Worm (Caenorhabditis elegans) whole organism, L2 larva: ENCODE results near the gene K01H12.4.

ENCODE experiments used
- C34F6.9 ChIP-seq: fragments of 150-350 bp; optimal IDR thresholded peaks from 2 replicates; lab custom pipeline; 2014; ENCODE audit warnings: missing biosample characterization, missing genetic modification characterization
- F13H6.1 ChIP-seq: sonication (generic microtip); optimal IDR thresholded peaks from 2 replicates; lab custom pipeline; 2016; ENCODE audit warnings: missing genetic modification characterization, missing compliant biosample characterization
- R02D3.7 ChIP-seq: fragments of 150-350 bp; optimal IDR thresholded peaks from 2 replicates; lab custom pipeline; 2014; ENCODE audit warnings: missing biosample characterization, missing genetic modification characterization
- Y55F3AM.14 ChIP-seq: fragments of 200-800 bp; sonication (Bioruptor generic); optimal IDR thresholded peaks from 2 replicates; lab custom pipeline; 2018; ENCODE audit warnings: mild to moderate bottlenecking, missing genetic modification characterization, missing compliant biosample characterization
- ZK546.5 ChIP-seq: sonication (generic microtip); optimal IDR thresholded peaks from 2 replicates; lab custom pipeline; 2017; ENCODE audit warnings: missing biosample characterization, missing genetic modification characterization
- alr-1 ChIP-seq: fragments of 150-350 bp; optimal IDR thresholded peaks from 2 replicates; lab custom pipeline; 2014; ENCODE audit warnings: missing biosample characterization, missing genetic modification characterization
- blmp-1 ChIP-seq: sonication (generic microtip); optimal IDR thresholded peaks from 2 replicates; lab custom pipeline; 2017; ENCODE audit warnings: missing genetic modification characterization, mild to moderate bottlenecking, missing compliant biosample characterization, antibody characterized with exemption, moderate library complexity; ENCODE audit not compliant: insufficient read depth
- ceh-16 ChIP-seq: fragments of 150-350 bp; optimal IDR thresholded peaks from 2 replicates; lab custom pipeline; 2014; ENCODE audit warnings: missing biosample characterization, missing genetic modification characterization
- crh-2 ChIP-seq: sonication (generic microtip); optimal IDR thresholded peaks from 2 replicates; lab custom pipeline; 2017; ENCODE audit warnings: missing biosample characterization, missing genetic modification characterization
- dmd-4 ChIP-seq: sonication (generic microtip); optimal IDR thresholded peaks from 2 replicates; lab custom pipeline; 2017; ENCODE audit warnings: missing biosample characterization, missing genetic modification characterization
- egl-27 ChIP-seq: sonication (generic microtip); optimal IDR thresholded peaks from 3 replicates; lab custom pipeline; 2017; ENCODE audit warnings: missing biosample characterization, missing genetic modification reagents, missing genetic modification characterization
- elt-1 ChIP-seq: fragments of 150-350 bp; optimal IDR thresholded peaks from 2 replicates; lab custom pipeline; 2014; ENCODE audit warnings: missing biosample characterization, missing genetic modification characterization
- elt-3 ChIP-seq: sonication (generic microtip); optimal IDR thresholded peaks from 2 replicates; lab custom pipeline; 2017; ENCODE audit warnings: missing biosample characterization, missing genetic modification characterization
- fos-1 ChIP-seq: fragments of 150-350 bp; optimal IDR thresholded peaks from 2 replicates; lab custom pipeline; 2014; ENCODE audit warnings: missing biosample characterization, missing genetic modification characterization
- gmeb-1 ChIP-seq: fragments of 150-350 bp; optimal IDR thresholded peaks from 2 replicates; lab custom pipeline; 2014; ENCODE audit warnings: missing biosample characterization, missing genetic modification characterization
- lin-11 ChIP-seq: fragments of 150-350 bp; sonication (generic microtip); optimal IDR thresholded peaks from 2 replicates; lab custom pipeline; 2014; ENCODE audit warnings: missing biosample characterization, missing genetic modification characterization, inconsistent platforms, mixed read lengths
- lsy-2 ChIP-seq, 2 experiments: fragments of 150-350 bp in 1 of 2; sonication (generic microtip) in 1 of 2; optimal IDR thresholded peaks; 2 replicates each; lab custom pipeline; 2014 to 2017; ENCODE audit warnings: missing biosample characterization in 2 of 2, missing genetic modification characterization in 2 of 2
- mab-5 ChIP-seq: fragments of 150-350 bp; optimal IDR thresholded peaks from 2 replicates; lab custom pipeline; 2014; ENCODE audit warnings: missing biosample characterization, missing genetic modification characterization
- mbf-1 ChIP-seq: sonication (generic microtip); optimal IDR thresholded peaks from 2 replicates; lab custom pipeline; 2017; ENCODE audit warnings: missing biosample characterization, missing genetic modification characterization
- mdl-1 ChIP-seq, 2 experiments: fragments of 150-350 bp in 1 of 2; sonication (generic microtip) in 1 of 2; optimal IDR thresholded peaks; 2 replicates each; lab custom pipeline; 2017; ENCODE audit warnings: missing biosample characterization in 2 of 2, missing genetic modification characterization in 2 of 2
- nhr-10 ChIP-seq: sonication (generic microtip); optimal IDR thresholded peaks from 2 replicates; lab custom pipeline; 2017; ENCODE audit warnings: missing biosample characterization, missing genetic modification characterization
- nhr-11 ChIP-seq: fragments of 150-350 bp; optimal IDR thresholded peaks from 2 replicates; lab custom pipeline; 2014; ENCODE audit warnings: missing biosample characterization, missing genetic modification characterization
- nhr-129 ChIP-seq: fragments of 150-350 bp; optimal IDR thresholded peaks from 2 replicates; lab custom pipeline; 2014; ENCODE audit warnings: missing biosample characterization, missing genetic modification characterization
- nhr-21 ChIP-seq: fragments of 150-350 bp; optimal IDR thresholded peaks from 2 replicates; lab custom pipeline; 2014; ENCODE audit warnings: missing biosample characterization, missing genetic modification characterization
- nhr-23 ChIP-seq: fragments of 150-350 bp; optimal IDR thresholded peaks from 2 replicates; lab custom pipeline; 2014; ENCODE audit warnings: missing biosample characterization, missing genetic modification reagents, missing genetic modification characterization
- nhr-237 ChIP-seq: fragments of 150-350 bp; optimal IDR thresholded peaks from 2 replicates; lab custom pipeline; 2014; ENCODE audit warnings: missing biosample characterization, missing genetic modification characterization
- nhr-25 ChIP-seq: fragments of 150-350 bp; sonication (generic microtip); optimal IDR thresholded peaks from 3 replicates; lab custom pipeline; 2014; ENCODE audit warnings: missing biosample characterization, missing genetic modification characterization
- nhr-6 ChIP-seq: fragments of 150-350 bp; optimal IDR thresholded peaks from 2 replicates; lab custom pipeline; 2014; ENCODE audit warnings: missing biosample characterization, missing genetic modification characterization
- peb-1 ChIP-seq: fragments of 150-350 bp; optimal IDR thresholded peaks from 2 replicates; lab custom pipeline; 2014; ENCODE audit warnings: missing biosample characterization, missing genetic modification characterization
- sem-4 ChIP-seq: fragments of 150-350 bp; optimal IDR thresholded peaks from 2 replicates; lab custom pipeline; 2014; ENCODE audit warnings: missing biosample characterization, missing genetic modification reagents, missing genetic modification characterization
- skn-1 ChIP-seq: sonication (generic microtip); optimal IDR thresholded peaks from 2 replicates; lab custom pipeline; 2017; ENCODE audit warnings: missing biosample characterization, missing genetic modification characterization
- sma-3 ChIP-seq: sonication (generic microtip); optimal IDR thresholded peaks from 2 replicates; lab custom pipeline; 2016; ENCODE audit warnings: missing genetic modification reagents, missing genetic modification characterization, missing compliant biosample characterization
- sma-9 ChIP-seq, 2 experiments: fragments of 150-350 bp in 1 of 2; sonication (generic microtip) in 1 of 2; optimal IDR thresholded peaks; 2 replicates each; lab custom pipeline; 2014 to 2016; ENCODE audit warnings: missing genetic modification characterization in 2 of 2, mild to moderate bottlenecking in 1 of 2, missing biosample characterization in 1 of 2, missing compliant biosample characterization in 1 of 2, missing genetic modification reagents in 1 of 2, moderate library complexity in 1 of 2
- snpc-4 ChIP-seq: fragments of 150-350 bp; optimal IDR thresholded peaks from 2 replicates; lab custom pipeline; 2014; ENCODE audit warnings: missing biosample characterization, missing genetic modification characterization
- unc-39 ChIP-seq: fragments of 150-350 bp; optimal IDR thresholded peaks from 2 replicates; lab custom pipeline; 2014; ENCODE audit warnings: missing biosample characterization, missing genetic modification characterization
- unc-55 ChIP-seq: fragments of 150-350 bp; sonication (generic microtip); optimal IDR thresholded peaks from 3 replicates; lab custom pipeline; 2014; ENCODE audit warnings: missing biosample characterization, missing genetic modification reagents, missing genetic modification characterization
- unc-62 ChIP-seq: fragments of 150-350 bp; optimal IDR thresholded peaks from 2 replicates; lab custom pipeline; 2014; ENCODE audit warnings: missing biosample characterization, missing genetic modification reagents, missing genetic modification characterization
- zag-1 ChIP-seq: fragments of 150-350 bp; optimal IDR thresholded peaks from 2 replicates; lab custom pipeline; 2014; ENCODE audit warnings: missing biosample characterization, missing genetic modification characterization
- ztf-1 ChIP-seq: fragments of 200-800 bp; sonication (Bioruptor generic); conservative IDR thresholded peaks from 2 replicates; pipeline ENCODE4 v1.3.6; 2022; ENCODE audit warnings: missing genetic modification characterization, missing compliant biosample characterization
- ztf-11 ChIP-seq: sonication (generic microtip); optimal IDR thresholded peaks from 2 replicates; lab custom pipeline; 2017; ENCODE audit warnings: missing biosample characterization, missing genetic modification characterization
- ztf-4 ChIP-seq: fragments of 150-350 bp; optimal IDR thresholded peaks from 2 replicates; lab custom pipeline; 2014; ENCODE audit warnings: missing biosample characterization, missing genetic modification characterization

The K01H12.4 gene

ce11 chrIV:9673683-9674336, 39.1 kb upstream of the K01H12.4 start:
- TF ChIP-seq ztf-11 (tag; lab: Kevin White, UChicago) (no peak), mdl-1 (tag; optimal IDR thresholded peaks at IDR 0.05; lab: Kevin White, UChicago) (peak in 1 of 2 experiments; percentile 30), elt-1 (tag; lab: Kevin White, UChicago) (peak; percentile 48), fos-1 (tag; lab: Kevin White, UChicago) (peak; percentile 25), crh-2 (tag; lab: Kevin White, UChicago) (peak; percentile 71), sma-9 (GFP tag; optimal IDR thresholded peaks at IDR 0.05; lab: Kevin White, UChicago) (peak; percentile 60), sma-9 (tag; optimal IDR thresholded peaks at IDR 0.05; lab: Kevin White, UChicago) (no peak), snpc-4 (tag; lab: Kevin White, UChicago) (no peak)

ce11 chrIV:9675572-9675971, 37.3 kb upstream of the K01H12.4 start, which contains the start of gene nhr-34:
Gene nhr-34 (minus strand): TSS chrIV:9675672.
- no peak for TF ChIP-seq elt-3 (tag; lab: Kevin White, UChicago)
- TF ChIP-seq unc-55 (GFP tag; lab: Kevin White, UChicago) = no peak
- TF ChIP-seq ZK546.5 (tag; lab: Kevin White, UChicago) = no peak
- TF ChIP-seq nhr-129 (tag; lab: Kevin White, UChicago) = no peak
- TF ChIP-seq ztf-11 (tag; lab: Kevin White, UChicago) = no peak

- no peak for TF ChIP-seq R02D3.7 (tag; lab: Kevin White, UChicago)
- TF ChIP-seq dmd-4 (tag; lab: Kevin White, UChicago) = no peak
- TF ChIP-seq sem-4 = no peak
- TF ChIP-seq nhr-6 (tag; lab: Kevin White, UChicago) = no peak
- TF ChIP-seq ztf-1 = no peak
- peak in 1 of 2 experiments; percentile 30 for TF ChIP-seq mdl-1 (tag; optimal IDR thresholded peaks at IDR 0.05; lab: Kevin White, UChicago)
- no peak for TF ChIP-seq nhr-237 (tag; lab: Kevin White, UChicago)
- TF ChIP-seq fos-1 (tag; lab: Kevin White, UChicago) = peak; percentile 73
- TF ChIP-seq sma-9 (GFP tag; optimal IDR thresholded peaks at IDR 0.05; lab: Kevin White, UChicago) = peak; percentile 75
- no peak for TF ChIP-seq sma-9 (tag; optimal IDR thresholded peaks at IDR 0.05; lab: Kevin White, UChicago)
- no peak for TF ChIP-seq unc-55 (GFP tag; lab: Kevin White, UChicago)
- TF ChIP-seq sma-3 = no peak
- peak; percentile 32 for TF ChIP-seq F13H6.1 (tag; lab: Kevin White, UChicago)
- TF ChIP-seq gmeb-1 (tag; lab: Kevin White, UChicago) = peak; percentile 13
- TF ChIP-seq nhr-25 (tag; lab: Kevin White, UChicago) = no peak
- no peak for TF ChIP-seq unc-62 (GFP tag; lab: Kevin White, UChicago)
- TF ChIP-seq lin-11 (tag; lab: Kevin White, UChicago) = no peak
- no peak for TF ChIP-seq nhr-10 (tag; lab: Kevin White, UChicago)
- peak; percentile 71 for TF ChIP-seq crh-2 (tag; lab: Kevin White, UChicago)
- TF ChIP-seq zag-1 (tag; lab: Kevin White, UChicago) = no peak
- peak; percentile 32 for TF ChIP-seq nhr-129 (tag; lab: Kevin White, UChicago)
- no peak for TF ChIP-seq alr-1 (tag; lab: Kevin White, UChicago)
- TF ChIP-seq ztf-4 (tag; lab: Kevin White, UChicago) = no peak
- TF ChIP-seq elt-3 (tag; lab: Kevin White, UChicago) = no peak
- TF ChIP-seq mab-5 (tag; lab: Kevin White, UChicago) = no peak
- TF ChIP-seq C34F6.9 (tag; lab: Kevin White, UChicago) = no peak
Measured at ce11 chrIV:9676535-9676934, 36.3 kb upstream of the K01H12.4 start.

ce11 chrIV:9677226-9677992, 35.5 kb upstream of the K01H12.4 start:
- TF ChIP-seq unc-39 (tag; lab: Kevin White, UChicago) (no peak), skn-1 (no peak), dmd-4 (tag; lab: Kevin White, UChicago) (no peak), egl-27 (tag; lab: Kevin White, UChicago) (peak; percentile 69), ceh-16 (tag; lab: Kevin White, UChicago) (no peak), mbf-1 (tag; lab: Kevin White, UChicago) (no peak), ztf-11 (tag; lab: Kevin White, UChicago) (no peak), C34F6.9 (tag; lab: Kevin White, UChicago) (peak; percentile 89), unc-55 (GFP tag; lab: Kevin White, UChicago) (peak; percentile 73), fos-1 (tag; lab: Kevin White, UChicago) (peak; percentile 51), blmp-1 (peak; percentile 92), lsy-2 (tag; optimal IDR thresholded peaks at IDR 0.05; lab: Kevin White, UChicago) (peak; percentile 14 to 79), sem-4 (peak; percentile 19), peb-1 (no peak), nhr-11 (no peak), ZK546.5 (tag; lab: Kevin White, UChicago) (no peak), zag-1 (tag; lab: Kevin White, UChicago) (peak; percentile 51), nhr-23 (no peak), unc-62 (GFP tag; lab: Kevin White, UChicago) (no peak), lin-11 (tag; lab: Kevin White, UChicago) (no peak), snpc-4 (tag; lab: Kevin White, UChicago) (peak; percentile 43), F13H6.1 (tag; lab: Kevin White, UChicago) (peak; percentile 85), Y55F3AM.14 (GFP tag; lab: Kevin White, UChicago) (no peak), nhr-21 (peak; percentile 67), ztf-4 (tag; lab: Kevin White, UChicago) (no peak)
